Worm (Caenorhabditis elegans): ENCODE results near the gene cyp-33C9.

cyp-33C9 gene

DNA sequence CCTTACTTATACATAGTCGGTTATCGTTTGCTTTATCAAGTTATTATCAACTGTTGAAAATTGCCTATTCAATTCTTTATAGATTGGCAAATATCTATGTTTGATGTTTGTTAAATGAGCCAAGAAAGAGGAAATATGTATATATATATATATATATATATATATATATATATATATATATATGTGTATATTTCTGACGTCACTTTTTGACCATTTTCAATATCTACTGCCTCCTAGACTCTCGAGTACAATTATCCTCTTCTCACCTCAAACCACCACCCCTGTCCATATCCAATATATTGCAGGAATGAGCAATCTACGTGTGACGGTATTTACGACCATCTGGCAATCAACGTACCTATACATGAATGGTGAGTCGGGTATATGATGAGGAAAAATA, 49.5 kb downstream of the cyp-33C9 start, which contains the start of gene F59D6.1:
F59D6.1 (plus strand) TSS at position 301 of the 400 bp plus-strand sequence.
- no peak for TF ChIP-seq elt-1 (tag; optimal IDR thresholded peaks at IDR 0.05)
- TF ChIP-seq lin-13 (GFP tag; optimal IDR thresholded peaks at IDR 0.05): no peak
- no peak for TF ChIP-seq nhr-12 (tag; optimal IDR thresholded peaks at IDR 0.05)
- no peak for TF ChIP-seq crh-2 (tag; optimal IDR thresholded peaks at IDR 0.05)
- TF ChIP-seq aly-2 (tag; optimal IDR thresholded peaks at IDR 0.05): no peak
- no peak for TF ChIP-seq nhr-129 (tag; optimal IDR thresholded peaks at IDR 0.05)
- no peak for TF ChIP-seq lin-39 (tag; optimal IDR thresholded peaks at IDR 0.05)
- TF ChIP-seq lsy-2 (tag; optimal IDR thresholded peaks at IDR 0.05): no peak
- TF ChIP-seq egl-27 (tag; optimal IDR thresholded peaks at IDR 0.05): no peak
- no peak for TF ChIP-seq ztf-11 (tag; optimal IDR thresholded peaks at IDR 0.05)
- TF ChIP-seq nhr-10 (tag; optimal IDR thresholded peaks at IDR 0.05): no peak
- TF ChIP-seq blmp-1 (tag; optimal IDR thresholded peaks at IDR 0.05; ENCODE audit: insufficient read depth): no peak
- no peak for TF ChIP-seq ztf-4 (tag; optimal IDR thresholded peaks at IDR 0.05)
- TF ChIP-seq R02D3.7 (tag; optimal IDR thresholded peaks at IDR 0.05): no peak
- no peak for TF ChIP-seq F13H6.1 (tag; optimal IDR thresholded peaks at IDR 0.05)
- no peak for TF ChIP-seq unc-55 (GFP tag; optimal IDR thresholded peaks at IDR 0.05)
- no peak for TF ChIP-seq sma-3 (GFP tag; optimal IDR thresholded peaks at IDR 0.05)
- no peak for TF ChIP-seq skn-1 (tag; optimal IDR thresholded peaks at IDR 0.05)
- no peak for TF ChIP-seq gmeb-1 (tag; optimal IDR thresholded peaks at IDR 0.05)
- no peak for TF ChIP-seq mdl-1 (tag; optimal IDR thresholded peaks at IDR 0.05)

Data from whole organism, L2 larva.